Worm (Caenorhabditis elegans) whole organism, L1 larva: ENCODE measurements around the gene F35C11.7.

Experiments used
- C34B4.2 ChIP-seq: sonication (generic microtip); optimal IDR thresholded peaks from 2 replicates; lab custom pipeline; 2017; ENCODE audit warnings: mild to moderate bottlenecking, missing genetic modification characterization, missing compliant biosample characterization
- F16B12.6 ChIP-seq: fragments of 150-350 bp; optimal IDR thresholded peaks from 2 replicates; lab custom pipeline; 2014; ENCODE audit warnings: missing biosample characterization, missing genetic modification characterization
- ama-1 ChIP-seq: fragments of 150-350 bp; optimal IDR thresholded peaks from 2 replicates; lab custom pipeline; 2014
- blmp-1 ChIP-seq: fragments of 150-350 bp; optimal IDR thresholded peaks from 2 replicates; lab custom pipeline; 2014; ENCODE audit warnings: missing biosample characterization, missing genetic modification characterization
- ceh-88 ChIP-seq: fragments of 200-800 bp; sonication (Bioruptor generic); IDR thresholded peaks from 2 replicates; pipeline ENCODE4 v1.3.6; 2022; ENCODE audit warnings: missing genetic modification characterization, missing compliant biosample characterization
- efl-1 ChIP-seq, 4 experiments: fragments of 150-350 bp; optimal IDR thresholded peaks in 3 of 4; peaks in 1 of 4; 1 replicate in 1 of 4; 2 replicates in 3 of 4; lab custom pipeline; 2014; ENCODE audit warnings: missing biosample characterization in 2 of 4, missing genetic modification characterization in 2 of 4, missing genetic modification reagents in 2 of 4
- hlh-17 ChIP-seq: fragments of 200-800 bp; sonication (Bioruptor generic); optimal IDR thresholded peaks from 2 replicates; lab custom pipeline; 2018; ENCODE audit warnings: missing genetic modification characterization, mild to moderate bottlenecking, missing compliant biosample characterization, moderate library complexity, borderline replicate concordance
- lin-14 ChIP-seq: fragments of 200-800 bp; sonication (Bioruptor generic); optimal IDR thresholded peaks from 2 replicates; lab custom pipeline; 2018; ENCODE audit warnings: mild to moderate bottlenecking, missing genetic modification characterization, moderate library complexity, missing compliant biosample characterization
- lin-35 ChIP-seq, 2 experiments: fragments of 150-350 bp; optimal IDR thresholded peaks; 2 replicates each; lab custom pipeline; 2014; ENCODE audit warnings: missing biosample characterization in 2 of 2, missing genetic modification characterization in 2 of 2, missing genetic modification reagents in 2 of 2
- lin-39 ChIP-seq: fragments of 150-350 bp; optimal IDR thresholded peaks from 2 replicates; lab custom pipeline; 2014; ENCODE audit warnings: missing biosample characterization, missing genetic modification reagents, missing genetic modification characterization
- lsy-2 ChIP-seq, 2 experiments: fragments of 150-350 bp; optimal IDR thresholded peaks; 2 replicates each; lab custom pipeline; 2014; ENCODE audit warnings: missing biosample characterization in 2 of 2, missing genetic modification characterization in 2 of 2
- nhr-20 ChIP-seq: sonication (generic microtip); optimal IDR thresholded peaks from 2 replicates; lab custom pipeline; 2016; ENCODE audit warnings: mild to moderate bottlenecking, missing genetic modification characterization, missing compliant biosample characterization
- nhr-71 ChIP-seq: sonication (generic microtip); optimal IDR thresholded peaks from 2 replicates; lab custom pipeline; 2016; ENCODE audit warnings: mild to moderate bottlenecking, missing genetic modification characterization, moderate library complexity, missing compliant biosample characterization
- nhr-76 ChIP-seq: sonication (generic microtip); optimal IDR thresholded peaks from 2 replicates; lab custom pipeline; 2017; ENCODE audit warnings: missing biosample characterization, missing genetic modification characterization
- nhr-90 ChIP-seq: sonication (generic microtip); optimal IDR thresholded peaks from 2 replicates; lab custom pipeline; 2016; ENCODE audit warnings: mild to moderate bottlenecking, missing genetic modification characterization, missing compliant biosample characterization; ENCODE audit not compliant: poor library complexity
- pqm-1 ChIP-seq: sonication (generic microtip); optimal IDR thresholded peaks from 3 replicates; lab custom pipeline; 2017; ENCODE audit warnings: missing biosample characterization, missing genetic modification characterization
- sox-4 ChIP-seq: sonication (generic microtip); optimal IDR thresholded peaks from 2 replicates; lab custom pipeline; 2016; ENCODE audit warnings: missing genetic modification characterization, missing compliant biosample characterization
- sptf-1 ChIP-seq: fragments of 150-350 bp; optimal IDR thresholded peaks from 2 replicates; lab custom pipeline; 2014; ENCODE audit warnings: missing biosample characterization, missing genetic modification characterization
- tbx-2 ChIP-seq: sonication (generic microtip); optimal IDR thresholded peaks from 2 replicates; lab custom pipeline; 2016; ENCODE audit warnings: missing genetic modification characterization, missing compliant biosample characterization
- tlp-1 ChIP-seq: fragments of 150-350 bp; optimal IDR thresholded peaks from 2 replicates; lab custom pipeline; 2014; ENCODE audit warnings: missing biosample characterization, missing genetic modification characterization
- unc-130 ChIP-seq: fragments of 150-350 bp; optimal IDR thresholded peaks from 2 replicates; lab custom pipeline; 2017; ENCODE audit warnings: missing biosample characterization, missing genetic modification characterization, inconsistent platforms
- zag-1 ChIP-seq: fragments of 150-350 bp; optimal IDR thresholded peaks from 2 replicates; lab custom pipeline; 2014; ENCODE audit warnings: missing biosample characterization, missing genetic modification characterization
- zip-4 ChIP-seq: fragments of 200-800 bp; sonication (Bioruptor generic); optimal IDR thresholded peaks from 2 replicates; lab custom pipeline; 2018; ENCODE audit warnings: mild to moderate bottlenecking, missing genetic modification characterization, moderate library complexity, missing compliant biosample characterization

The F35C11.7 gene

DNA sequence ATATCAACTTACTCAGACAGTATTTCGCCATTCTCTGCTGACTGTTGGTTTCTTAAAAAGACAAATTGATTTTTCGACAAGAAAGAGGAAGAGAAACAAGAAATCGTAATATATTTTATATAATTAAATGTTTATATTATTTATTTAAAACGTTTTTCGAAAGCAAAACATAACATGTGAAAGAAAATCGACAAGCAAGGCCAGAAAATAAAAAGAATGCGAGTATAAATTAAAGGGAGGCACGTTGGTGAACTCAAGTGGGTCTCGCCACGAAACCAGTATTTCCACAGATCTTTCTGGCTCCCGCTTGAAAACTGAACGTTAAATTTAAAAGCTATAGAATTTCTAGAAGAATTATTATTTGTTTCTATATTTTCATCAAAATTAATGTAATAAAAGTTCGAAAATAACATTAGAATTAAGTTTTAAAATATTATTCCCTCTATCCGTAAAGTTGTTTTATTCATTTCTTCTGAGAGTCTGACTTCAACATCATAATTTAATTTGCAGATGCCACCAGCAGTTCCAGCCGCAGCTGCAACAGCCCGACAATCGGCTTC is 27.1 kb downstream of the F35C11.7 start, which contains the start of the genes nst-1 and cct-4 (continued):
- TF ChIP-seq ama-1 (lab: Kevin White, UChicago), result no peak
- TF ChIP-seq zag-1 (tag; lab: Kevin White, UChicago), result no peak
- TF ChIP-seq tlp-1 (tag; lab: Kevin White, UChicago), result no peak
- peak; percentile 6 for TF ChIP-seq F16B12.6
- TF ChIP-seq lsy-2 (tag; optimal IDR thresholded peaks at IDR 0.05; lab: Kevin White, UChicago), result peak; percentile 36 to 67
- peak; percentile 17 for TF ChIP-seq blmp-1 (tag; lab: Kevin White, UChicago)
- no peak for TF ChIP-seq nhr-90 (tag; lab: Kevin White, UChicago)
- TF ChIP-seq hlh-17 (GFP tag; lab: Kevin White, UChicago), result no peak
- TF ChIP-seq C34B4.2 (tag; lab: Kevin White, UChicago), result no peak
- TF ChIP-seq tbx-2 (tag; lab: Kevin White, UChicago), result no peak
- no peak for TF ChIP-seq ceh-88 (GFP tag; lab: Robert Waterston, UW)
- peak; percentile 47 to 49 for TF ChIP-seq lin-35 (GFP tag; optimal IDR thresholded peaks at IDR 0.05; lab: Kevin White, UChicago)
- peak; percentile 41 to 58 for TF ChIP-seq efl-1 (optimal IDR thresholded peaks at IDR 0.05; lab: Kevin White, UChicago)
- peak; percentile 47 to 82 for TF ChIP-seq efl-1 (GFP tag; optimal IDR thresholded peaks at IDR 0.05 in 1 of 2; lab: Kevin White, UChicago)
- TF ChIP-seq pqm-1 (tag; lab: Kevin White, UChicago), result no peak
- no peak for TF ChIP-seq sox-4 (tag; lab: Kevin White, UChicago)
- TF ChIP-seq unc-130 (tag; lab: Kevin White, UChicago), result no peak
- no peak for TF ChIP-seq nhr-20 (tag; lab: Kevin White, UChicago)

DNA sequence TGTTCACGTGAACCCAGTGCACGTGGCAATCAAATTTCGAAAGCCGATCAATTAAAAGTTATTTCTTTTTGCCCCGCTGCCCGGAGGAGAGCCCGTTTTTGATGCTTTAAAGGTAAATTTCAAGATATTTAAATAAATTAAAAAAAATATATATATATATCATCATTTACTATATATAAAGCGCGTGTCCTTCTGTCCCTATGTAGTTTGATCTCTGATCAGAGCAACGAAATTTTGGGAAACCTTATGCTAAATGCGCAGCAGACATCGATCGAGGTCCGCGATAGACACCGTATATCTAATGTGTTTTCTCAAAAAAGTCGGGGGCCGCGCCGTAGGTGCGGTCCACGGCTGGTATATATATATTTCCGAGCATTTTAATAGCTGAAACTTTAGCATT is 29.7 kb downstream of the F35C11.7 start:
- TF ChIP-seq ama-1 (lab: Kevin White, UChicago), result peak; percentile 35

DNA sequence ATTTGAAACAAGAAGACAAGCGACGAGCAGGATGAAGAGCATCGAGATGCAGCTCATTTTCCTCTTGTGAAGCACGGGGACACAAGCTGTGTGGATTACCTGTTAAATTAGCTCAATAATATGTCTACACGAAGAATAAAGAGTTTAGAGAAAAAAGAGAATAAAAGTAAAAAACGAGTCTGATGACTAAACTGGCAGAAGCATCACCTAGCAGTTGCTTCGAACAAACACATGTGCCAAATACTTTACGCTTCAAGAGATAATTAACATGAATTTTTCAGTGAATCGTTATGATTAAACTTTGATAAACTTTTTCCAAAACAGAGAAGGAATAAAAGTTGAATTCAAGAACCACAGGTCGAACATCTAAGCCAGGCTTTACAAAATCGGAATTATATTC is 39.2 kb downstream of the F35C11.7 start, which contains the start of gene nlp-55:
TSS of gene nlp-55 (minus strand) at position 101 of the 400 bp plus-strand sequence.
- no peak for TF ChIP-seq zip-4 (GFP tag; lab: Kevin White, UChicago)
- no peak for TF ChIP-seq sox-4 (tag; lab: Kevin White, UChicago)
- no peak for TF ChIP-seq nhr-71 (tag; lab: Kevin White, UChicago)
- no peak for TF ChIP-seq lin-39 (tag; lab: Kevin White, UChicago)
- TF ChIP-seq lin-14, result peak; percentile 7
- no peak for TF ChIP-seq nhr-76 (tag; lab: Kevin White, UChicago)
- TF ChIP-seq sptf-1 (tag; lab: Kevin White, UChicago), result no peak
- TF ChIP-seq tbx-2 (tag; lab: Kevin White, UChicago), result no peak
